Worm (Caenorhabditis elegans) whole organism, L1 larva: Measurements from ENCODE around the gene nhr-281.

Experiments used
- F16B12.6 ChIP-seq: fragments of 150-350 bp; optimal IDR thresholded peaks from 2 replicates; lab custom pipeline; 2014; ENCODE audit warnings: missing biosample characterization, missing genetic modification characterization
- aly-2 ChIP-seq: fragments of 150-350 bp; optimal IDR thresholded peaks from 2 replicates; lab custom pipeline; 2014; ENCODE audit warnings: missing biosample characterization, missing genetic modification characterization
- blmp-1 ChIP-seq: fragments of 150-350 bp; optimal IDR thresholded peaks from 2 replicates; lab custom pipeline; 2014; ENCODE audit warnings: missing biosample characterization, missing genetic modification characterization
- ceh-8 ChIP-seq: fragments of 200-800 bp; sonication (Bioruptor generic); optimal IDR thresholded peaks from 2 replicates; lab custom pipeline; 2018; ENCODE audit warnings: mild to moderate bottlenecking, missing genetic modification characterization, moderate library complexity, missing compliant biosample characterization
- ceh-90 ChIP-seq: sonication (generic microtip); optimal IDR thresholded peaks from 2 replicates; lab custom pipeline; 2016; ENCODE audit warnings: missing genetic modification characterization, missing compliant biosample characterization
- dpl-1 ChIP-seq, 3 experiments: fragments of 150-350 bp in 2 of 3; sonication (generic microtip) in 1 of 3; optimal IDR thresholded peaks; 2 replicates each; lab custom pipeline; 2014 to 2017; ENCODE audit warnings: missing biosample characterization in 3 of 3, missing genetic modification characterization in 3 of 3, missing genetic modification reagents in 3 of 3
- dsc-1 ChIP-seq: sonication (generic microtip); optimal IDR thresholded peaks from 2 replicates; lab custom pipeline; 2016; ENCODE audit warnings: mild to moderate bottlenecking, missing genetic modification characterization, missing compliant biosample characterization
- efl-1 ChIP-seq, 4 experiments: fragments of 150-350 bp; optimal IDR thresholded peaks in 3 of 4; peaks in 1 of 4; 1 replicate in 1 of 4; 2 replicates in 3 of 4; lab custom pipeline; 2014; ENCODE audit warnings: missing biosample characterization in 2 of 4, missing genetic modification characterization in 2 of 4, missing genetic modification reagents in 2 of 4
- egl-13 ChIP-seq: sonication (generic microtip); optimal IDR thresholded peaks from 2 replicates; lab custom pipeline; 2016; ENCODE audit warnings: missing genotype, missing genetic modification reagents, missing genetic modification characterization, missing compliant biosample characterization
- egl-27 ChIP-seq, 2 experiments: fragments of 150-350 bp in 1 of 2; sonication (generic microtip); optimal IDR thresholded peaks; 3 replicates each; lab custom pipeline; 2017 to 2018; ENCODE audit warnings: missing biosample characterization in 2 of 2, missing genetic modification characterization in 2 of 2, missing genetic modification reagents in 2 of 2
- elt-2 ChIP-seq: sonication (generic microtip); optimal IDR thresholded peaks from 2 replicates; lab custom pipeline; 2016; ENCODE audit warnings: missing genetic modification characterization, mild to moderate bottlenecking, inconsistent platforms, missing compliant biosample characterization, missing genetic modification reagents
- ets-5 ChIP-seq: fragments of 200-800 bp; sonication (Bioruptor generic); IDR thresholded peaks from 2 replicates; pipeline ENCODE4 v1.3.6; 2022; ENCODE audit warnings: missing genetic modification characterization, missing compliant biosample characterization
- fkh-4 ChIP-seq: sonication (generic microtip); optimal IDR thresholded peaks from 2 replicates; lab custom pipeline; 2016; ENCODE audit warnings: missing compliant biosample characterization, missing genetic modification characterization, borderline replicate concordance
- isw-1 ChIP-seq: fragments of 200-800 bp; sonication (Bioruptor generic); IDR thresholded peaks from 2 replicates; pipeline ENCODE4 v1.3.6; 2022; ENCODE audit warnings: missing genetic modification characterization, missing compliant biosample characterization
- jun-1 ChIP-seq: fragments of 150-350 bp; optimal IDR thresholded peaks from 2 replicates; lab custom pipeline; 2014; ENCODE audit warnings: missing biosample characterization, missing genetic modification reagents, missing genetic modification characterization
- lin-35 ChIP-seq, 2 experiments: fragments of 150-350 bp; optimal IDR thresholded peaks; 2 replicates each; lab custom pipeline; 2014; ENCODE audit warnings: missing biosample characterization in 2 of 2, missing genetic modification characterization in 2 of 2, missing genetic modification reagents in 2 of 2
- lin-39 ChIP-seq: fragments of 150-350 bp; optimal IDR thresholded peaks from 2 replicates; lab custom pipeline; 2014; ENCODE audit warnings: missing biosample characterization, missing genetic modification reagents, missing genetic modification characterization
- lir-3 ChIP-seq: sonication (generic microtip); optimal IDR thresholded peaks from 2 replicates; lab custom pipeline; 2016; ENCODE audit warnings: mild to moderate bottlenecking, missing genetic modification characterization, moderate library complexity, missing compliant biosample characterization; ENCODE audit not compliant: poor library complexity
- nhr-11 ChIP-seq: fragments of 150-350 bp; optimal IDR thresholded peaks from 2 replicates; lab custom pipeline; 2014; ENCODE audit warnings: missing biosample characterization, missing genetic modification characterization
- nhr-12 ChIP-seq: sonication (generic microtip); optimal IDR thresholded peaks from 2 replicates; lab custom pipeline; 2017; ENCODE audit warnings: missing biosample characterization, missing genetic modification characterization
- nhr-237 ChIP-seq: fragments of 150-350 bp; optimal IDR thresholded peaks from 2 replicates; lab custom pipeline; 2014; ENCODE audit warnings: missing biosample characterization, missing genetic modification characterization
- nhr-47 ChIP-seq: sonication (generic microtip); optimal IDR thresholded peaks from 2 replicates; lab custom pipeline; 2016; ENCODE audit warnings: mild to moderate bottlenecking, missing genetic modification characterization, moderate library complexity, missing compliant biosample characterization
- pag-3 ChIP-seq: sonication (generic microtip); optimal IDR thresholded peaks from 2 replicates; lab custom pipeline; 2017; ENCODE audit warnings: missing genetic modification characterization, mild to moderate bottlenecking, missing compliant biosample characterization, antibody characterized with exemption, borderline replicate concordance; ENCODE audit not compliant: insufficient read depth
- pqm-1 ChIP-seq: sonication (generic microtip); optimal IDR thresholded peaks from 3 replicates; lab custom pipeline; 2017; ENCODE audit warnings: missing biosample characterization, missing genetic modification characterization
- skn-1 ChIP-seq: fragments of 150-350 bp; optimal IDR thresholded peaks from 2 replicates; lab custom pipeline; 2014; ENCODE audit warnings: missing biosample characterization, missing genetic modification characterization
- tbx-2 ChIP-seq: sonication (generic microtip); optimal IDR thresholded peaks from 2 replicates; lab custom pipeline; 2016; ENCODE audit warnings: missing genetic modification characterization, missing compliant biosample characterization
- unc-30 ChIP-seq: sonication (generic microtip); optimal IDR thresholded peaks from 2 replicates; lab custom pipeline; 2017; ENCODE audit warnings: missing biosample characterization, missing genetic modification characterization
- unc-62 ChIP-seq: fragments of 150-350 bp; optimal IDR thresholded peaks from 2 replicates; lab custom pipeline; 2014; ENCODE audit warnings: missing biosample characterization, missing genetic modification reagents, missing genetic modification characterization
- unc-98 ChIP-seq: fragments of 200-800 bp; sonication (Bioruptor generic); IDR thresholded peaks from 2 replicates; pipeline ENCODE4 v1.3.6; 2022; ENCODE audit warnings: missing genetic modification characterization, missing compliant biosample characterization
- vab-15 ChIP-seq: sonication (generic microtip); optimal IDR thresholded peaks from 2 replicates; lab custom pipeline; 2017; ENCODE audit warnings: missing genotype, mild to moderate bottlenecking, missing genetic modification characterization, missing compliant biosample characterization
- zip-4 ChIP-seq: fragments of 200-800 bp; sonication (Bioruptor generic); optimal IDR thresholded peaks from 2 replicates; lab custom pipeline; 2018; ENCODE audit warnings: mild to moderate bottlenecking, missing genetic modification characterization, moderate library complexity, missing compliant biosample characterization
- ztf-11 ChIP-seq, 2 experiments: sonication (generic microtip); optimal IDR thresholded peaks; 2 replicates each; lab custom pipeline; 2016 to 2017; ENCODE audit warnings: missing genetic modification characterization in 2 of 2, missing biosample characterization in 1 of 2, missing compliant biosample characterization in 1 of 2

The nhr-281 gene

ce11 chrX:14090990-14091389 is 22.3 kb downstream of the nhr-281 start:
- TF ChIP-seq efl-1 (optimal IDR thresholded peaks at IDR 0.05; lab: Kevin White, UChicago) (no peak), efl-1 (GFP tag; optimal IDR thresholded peaks at IDR 0.05 in 1 of 2; lab: Kevin White, UChicago) (peak in 1 of 2 experiments; percentile 70), isw-1 (GFP tag; lab: Robert Waterston, UW) (no peak)

ce11 chrX:14090089-14090488 is 23.2 kb downstream of the nhr-281 start, which contains the start of gene dsl-4:
TSS of gene dsl-4 (plus strand) at chrX:14090389.
- TF ChIP-seq unc-30 (tag; lab: Kevin White, UChicago) (no peak), unc-62 (GFP tag; lab: Kevin White, UChicago) (no peak), nhr-47 (tag; lab: Kevin White, UChicago) (no peak), fkh-4 (tag; lab: Kevin White, UChicago) (no peak), nhr-11 (tag; lab: Kevin White, UChicago) (no peak)

ce11 chrX:14085208-14085607 is 28.0 kb downstream of the nhr-281 start, which contains the start of gene F16B12.1:
TSS of gene F16B12.1 (plus strand) at chrX:14085508.
- TF ChIP-seq dsc-1 (tag; lab: Kevin White, UChicago) = no peak

- TF ChIP-seq jun-1 (no peak), lin-35 (GFP tag; optimal IDR thresholded peaks at IDR 0.05; lab: Kevin White, UChicago) (no peak), pqm-1 (tag; lab: Kevin White, UChicago) (no peak), vab-15 (tag; lab: Kevin White, UChicago) (no peak), ceh-90 (no peak), skn-1 (no peak), dpl-1 (GFP tag; optimal IDR thresholded peaks at IDR 0.05; lab: Kevin White, UChicago) (no peak), unc-98 (GFP tag; lab: Robert Waterston, UW) (no peak), elt-2 (tag; lab: Kevin White, UChicago) (no peak), zip-4 (GFP tag; lab: Kevin White, UChicago) (no peak), aly-2 (no peak)
These were observed 29.0 kb downstream of the nhr-281 start, which contains the start of gene C33G3.6 for ce11 chrX:14084230-14084629. TSS of gene C33G3.6 (minus strand) at chrX:14084330.

- TF ChIP-seq F16B12.6 (tag; lab: Kevin White, UChicago) = no peak
- no peak for TF ChIP-seq isw-1 (GFP tag; lab: Robert Waterston, UW)
- TF ChIP-seq pag-3 (tag; lab: Kevin White, UChicago) = no peak
- TF ChIP-seq nhr-12 (tag; lab: Kevin White, UChicago) = no peak
- no peak for TF ChIP-seq nhr-237 (tag; lab: Kevin White, UChicago)
- no peak for TF ChIP-seq blmp-1 (tag; lab: Kevin White, UChicago)
- TF ChIP-seq ets-5 (GFP tag; lab: Robert Waterston, UW) = no peak
- TF ChIP-seq lir-3 (tag; lab: Kevin White, UChicago) = no peak
- no peak for TF ChIP-seq aly-2
- TF ChIP-seq jun-1 = no peak
- no peak for TF ChIP-seq egl-13
- no peak for TF ChIP-seq egl-27 (tag; optimal IDR thresholded peaks at IDR 0.05; lab: Kevin White, UChicago)
- TF ChIP-seq unc-30 (tag; lab: Kevin White, UChicago) = no peak
- TF ChIP-seq ceh-8 (GFP tag; lab: Kevin White, UChicago) = no peak
- TF ChIP-seq lin-39 (tag; lab: Kevin White, UChicago) = no peak
- TF ChIP-seq ztf-11 (tag; optimal IDR thresholded peaks at IDR 0.05; lab: Kevin White, UChicago) = no peak
- TF ChIP-seq unc-62 (GFP tag; lab: Kevin White, UChicago) = no peak
- TF ChIP-seq tbx-2 (tag; lab: Kevin White, UChicago) = no peak
These were observed 34.7 kb downstream of the nhr-281 start, which contains the start of gene C33G3.5 for ce11 chrX:14078574-14078973. TSS of gene C33G3.5 (minus strand) at chrX:14078674.
